Fruit fly (Drosophila melanogaster): ENCODE measurements around the gene CG34450.

The CG34450 gene

DNA sequence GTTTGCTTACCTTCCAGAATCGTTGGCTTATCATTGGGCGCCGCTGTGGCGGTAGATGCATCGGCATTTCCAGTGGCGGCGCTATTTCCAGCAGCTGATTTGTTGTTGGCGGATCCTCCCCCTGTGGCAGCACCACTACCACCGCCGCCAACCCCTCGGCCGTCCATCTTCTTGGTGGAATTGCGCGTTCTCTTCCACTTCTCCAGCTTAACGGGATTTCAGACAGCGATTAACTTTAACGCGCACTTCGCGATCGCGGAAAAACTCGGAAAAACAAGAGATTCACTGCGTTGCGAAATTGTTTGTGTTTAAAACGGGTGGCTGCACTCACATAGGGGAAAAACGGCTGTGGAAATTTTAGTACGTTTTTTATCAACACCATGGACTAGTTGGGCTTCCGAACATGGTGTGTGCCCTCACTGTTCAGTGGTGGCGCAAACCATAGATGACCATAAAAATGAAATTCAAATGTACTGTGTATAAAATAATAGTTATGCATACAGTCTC, 47.5 kb downstream of the CG34450 start, which contains the start of gene c11.1:
Gene c11.1, minus strand, starts transcription at position 335 of the 507 bp plus-strand sequence.
- no peak for TF ChIP-seq ttk (optimal IDR thresholded peaks at IDR 0.05)
- TF ChIP-seq Sin3A (optimal IDR thresholded peaks at IDR 0.05), result no peak
- TF ChIP-seq h (optimal IDR thresholded peaks at IDR 0.05), result no peak
- no peak for TF ChIP-seq insv (optimal IDR thresholded peaks at IDR 0.05)
- TF ChIP-seq psq (optimal IDR thresholded peaks at IDR 0.05), result no peak
- no peak for TF ChIP-seq Myc (optimal IDR thresholded peaks at IDR 0.05)

dm6 chrX:9281998-9282644, 48.2 kb downstream of the CG34450 start:
- no peak for TF ChIP-seq h (optimal IDR thresholded peaks at IDR 0.05)
- no peak for TF ChIP-seq psq (optimal IDR thresholded peaks at IDR 0.05)
- TF ChIP-seq ttk (optimal IDR thresholded peaks at IDR 0.05), result no peak
- no peak for TF ChIP-seq Myc (optimal IDR thresholded peaks at IDR 0.05)
